Worm (Caenorhabditis elegans): ENCODE measurements around the gene B0281.3.

DNA sequence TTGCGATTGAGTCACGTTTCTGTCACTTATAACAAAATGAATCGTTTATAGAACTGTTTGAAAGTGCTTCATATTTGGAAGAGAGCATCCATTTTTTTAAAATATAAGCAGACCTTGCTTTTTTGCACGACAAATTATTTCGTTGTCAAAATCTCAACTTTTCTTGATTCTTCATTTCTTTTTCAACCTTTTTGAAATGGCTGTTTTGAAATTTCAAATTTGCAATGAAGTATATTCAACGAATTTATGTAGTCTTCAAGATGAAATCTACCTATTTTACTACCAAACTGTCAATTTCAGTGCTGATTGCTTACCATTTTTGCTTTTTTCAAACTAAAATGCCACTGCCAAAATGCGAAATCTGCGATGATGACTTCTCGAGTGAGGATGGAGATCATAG, at the start of gene B0281.3:
- TF ChIP-seq W03F9.2 (tag; optimal IDR thresholded peaks at IDR 0.05) (no peak), him-1 (tag; optimal IDR thresholded peaks at IDR 0.05) (no peak), dao-5 (tag; optimal IDR thresholded peaks at IDR 0.05) (no peak)

Measured in whole organism, L4/young adult.